Fruit fly (Drosophila melanogaster) whole organism, embryonic: ENCODE data around the gene Cyp4d1.

Experiments
- Abd-B ChIP-seq: fragments of 200-800 bp; sonication (Bioruptor generic); optimal IDR thresholded peaks from 2 replicates; lab custom pipeline; 2018; ENCODE audit warnings: missing biosample characterization, mild to moderate bottlenecking, missing genetic modification characterization, moderate library complexity
- B-H1 ChIP-seq: fragments of 200-800 bp; sonication (Bioruptor generic); IDR thresholded peaks from 3 replicates; pipeline ENCODE4 v1.3.6; 2022; ENCODE audit warnings: missing biosample characterization, missing genetic modification characterization
- B-H2 ChIP-seq: fragments of 200-800 bp; sonication (Bioruptor generic); optimal IDR thresholded peaks from 2 replicates; lab custom pipeline; 2018; ENCODE audit warnings: missing biosample characterization, mild to moderate bottlenecking, missing genetic modification characterization
- BtbVII ChIP-seq: fragments of 200-800 bp; sonication (Bioruptor generic); optimal IDR thresholded peaks from 3 replicates; lab custom pipeline; 2017; ENCODE audit warnings: missing biosample characterization, mild to moderate bottlenecking, missing genetic modification characterization
- CG10959 ChIP-seq: fragments of 200-800 bp; sonication (Bioruptor generic); IDR thresholded peaks from 2 replicates; pipeline ENCODE4 v1.3.6; 2022; ENCODE audit warnings: missing biosample characterization, missing genetic modification characterization
- CG11398 ChIP-seq: fragments of 200-800 bp; sonication (Bioruptor generic); optimal IDR thresholded peaks from 2 replicates; lab custom pipeline; 2016; ENCODE audit warnings: missing biosample characterization, missing genetic modification characterization
- CG11723 ChIP-seq: fragments of 200-800 bp; sonication (Bioruptor generic); optimal IDR thresholded peaks from 2 replicates; lab custom pipeline; 2017; ENCODE audit warnings: missing biosample characterization, mild to moderate bottlenecking, missing genetic modification characterization
- CG1233 ChIP-seq: fragments of 200-800 bp; sonication (Bioruptor generic); optimal IDR thresholded peaks from 4 replicates; lab custom pipeline; 2018; ENCODE audit warnings: missing biosample characterization, mild to moderate bottlenecking, missing genetic modification characterization
- CG14014 ChIP-seq: fragments of 200-800 bp; sonication (Bioruptor generic); IDR thresholded peaks from 2 replicates; pipeline ENCODE4 v1.3.6; 2022; ENCODE audit warnings: missing biosample characterization, missing genetic modification characterization
- CG18476 ChIP-seq: fragments of 200-800 bp; sonication (Bioruptor generic); optimal IDR thresholded peaks from 2 replicates; lab custom pipeline; 2016; ENCODE audit warnings: missing biosample characterization, mild to moderate bottlenecking, missing genetic modification characterization
- CG2120 ChIP-seq: fragments of 200-800 bp; sonication (Bioruptor generic); optimal IDR thresholded peaks from 3 replicates; lab custom pipeline; 2016; ENCODE audit warnings: missing biosample characterization, missing genetic modification characterization
- CG2199 ChIP-seq: fragments of 200-800 bp; sonication (Bioruptor generic); IDR thresholded peaks from 3 replicates; pipeline ENCODE4 v1.3.6; 2022; ENCODE audit warnings: missing biosample characterization, missing genetic modification characterization
- CG2889 ChIP-seq: fragments of 200-800 bp; sonication (Bioruptor generic); IDR thresholded peaks from 3 replicates; pipeline ENCODE4 v1.3.6; 2022; ENCODE audit warnings: missing biosample characterization, missing genetic modification characterization
- CG31388 ChIP-seq: fragments of 200-800 bp; sonication (Bioruptor generic); optimal IDR thresholded peaks from 2 replicates; lab custom pipeline; 2016; ENCODE audit warnings: missing biosample characterization, missing genetic modification characterization
- CG4360 ChIP-seq: fragments of 200-800 bp; sonication (Bioruptor generic); IDR thresholded peaks from 2 replicates; pipeline ENCODE4 v1.3.6; 2022; ENCODE audit warnings: missing biosample characterization, missing genetic modification characterization
- CG6254 ChIP-seq: fragments of 200-800 bp; sonication (Bioruptor generic); optimal IDR thresholded peaks from 3 replicates; lab custom pipeline; 2017; ENCODE audit warnings: mild to moderate bottlenecking, missing biosample characterization, missing genetic modification reagents, missing genetic modification characterization
- CG6683 ChIP-seq: fragments of 200-800 bp; sonication (Bioruptor generic); optimal IDR thresholded peaks from 2 replicates; lab custom pipeline; 2017; ENCODE audit warnings: missing biosample characterization, mild to moderate bottlenecking, missing genetic modification characterization, missing genetic modification reagents
- CG6689 ChIP-seq: fragments of 200-800 bp; sonication (Bioruptor generic); IDR thresholded peaks from 2 replicates; pipeline ENCODE4 v1.3.6; 2022; ENCODE audit warnings: missing biosample characterization, missing genetic modification characterization
- CG6791 ChIP-seq: fragments of 200-800 bp; sonication (Bioruptor generic); IDR thresholded peaks from 3 replicates; pipeline ENCODE4 v1.3.6; 2022; ENCODE audit warnings: missing biosample characterization, missing genetic modification characterization; ENCODE audit not compliant: partially characterized antibody
- CG7556 ChIP-seq: fragments of 200-800 bp; sonication (Bioruptor generic); optimal IDR thresholded peaks from 2 replicates; lab custom pipeline; 2017; ENCODE audit warnings: missing biosample characterization, mild to moderate bottlenecking, missing genetic modification characterization
- CG8089 ChIP-seq: fragments of 200-800 bp; sonication (Bioruptor generic); optimal IDR thresholded peaks from 3 replicates; lab custom pipeline; 2016; ENCODE audit warnings: missing biosample characterization, missing genetic modification characterization
- CG8944 ChIP-seq: fragments of 200-800 bp; sonication (Bioruptor generic); optimal IDR thresholded peaks from 3 replicates; lab custom pipeline; 2016; ENCODE audit warnings: missing biosample characterization, missing genetic modification characterization
- CG9727 ChIP-seq: fragments of 200-800 bp; sonication (Bioruptor generic); optimal IDR thresholded peaks from 3 replicates; lab custom pipeline; 2017; ENCODE audit warnings: missing biosample characterization, mild to moderate bottlenecking, missing genetic modification characterization
- Dbx ChIP-seq: fragments of 200-800 bp; sonication (Bioruptor generic); IDR thresholded peaks from 3 replicates; pipeline ENCODE4 v1.3.6; 2022; ENCODE audit warnings: missing biosample characterization, missing genetic modification characterization
- Dip2 ChIP-seq: fragments of 200-800 bp; sonication (Bioruptor generic); IDR thresholded peaks from 2 replicates; pipeline ENCODE4 v1.3.6; 2022; ENCODE audit warnings: missing biosample characterization, missing genetic modification characterization
- Kr ChIP-seq: fragments of 200-800 bp; sonication (Bioruptor generic); optimal IDR thresholded peaks from 2 replicates; lab custom pipeline; 2017; ENCODE audit warnings: missing biosample characterization, mild to moderate bottlenecking, missing genetic modification characterization
- Lhr ChIP-seq: fragments of 200-800 bp; sonication (Bioruptor generic); optimal IDR thresholded peaks from 3 replicates; lab custom pipeline; 2017; ENCODE audit warnings: mild to moderate bottlenecking, missing biosample characterization, missing genetic modification reagents, missing genetic modification characterization
- Mes4 ChIP-seq: fragments of 200-800 bp; sonication (Bioruptor generic); optimal IDR thresholded peaks from 2 replicates; lab custom pipeline; 2016; ENCODE audit warnings: missing biosample characterization, missing genetic modification characterization
- NC2β ChIP-seq: fragments of 200-800 bp; sonication (Bioruptor generic); optimal IDR thresholded peaks from 2 replicates; lab custom pipeline; 2016; ENCODE audit warnings: missing biosample characterization, missing genetic modification characterization
- Trl ChIP-seq, 3 experiments: fragments of >200 bp in 2 of 3; fragments of 200-800 bp in 1 of 3; sonication (Bioruptor generic) in 1 of 3; optimal IDR thresholded peaks; 2 replicates in 1 of 3; 3 replicates in 2 of 3; lab custom pipeline; 2016 to 2017; ENCODE audit warnings: missing biosample characterization in 1 of 3, missing genetic modification characterization in 1 of 3
- Xbp1 ChIP-seq: fragments of 200-800 bp; sonication (Bioruptor generic); optimal IDR thresholded peaks from 3 replicates; lab custom pipeline; 2016; ENCODE audit warnings: missing biosample characterization, mild to moderate bottlenecking, missing genetic modification characterization
- Xrp1 ChIP-seq: fragments of 200-800 bp; sonication (Bioruptor generic); IDR thresholded peaks from 2 replicates; pipeline ENCODE4 v1.3.6; 2022; ENCODE audit warnings: missing biosample characterization, missing genetic modification characterization
- aop ChIP-seq: fragments of 200-800 bp; sonication (Bioruptor generic); IDR thresholded peaks from 2 replicates; pipeline ENCODE4 v1.3.6; 2022; ENCODE audit warnings: missing biosample characterization, missing genetic modification characterization
- chm ChIP-seq: fragments of 200-800 bp; sonication (Bioruptor generic); IDR thresholded peaks from 2 replicates; pipeline ENCODE4 v1.3.6; 2022; ENCODE audit warnings: missing biosample characterization, missing genetic modification characterization
- crol ChIP-seq: fragments of 200-800 bp; sonication (Bioruptor generic); IDR thresholded peaks from 2 replicates; pipeline ENCODE4 v1.3.6; 2022; ENCODE audit warnings: missing biosample characterization, missing genetic modification characterization
- dm ChIP-seq: fragments of 200-800 bp; sonication (Bioruptor generic); optimal IDR thresholded peaks from 3 replicates; lab custom pipeline; 2016; ENCODE audit warnings: missing biosample characterization, missing genetic modification characterization
- exex ChIP-seq: fragments of 200-800 bp; sonication (Bioruptor generic); optimal IDR thresholded peaks from 4 replicates; lab custom pipeline; 2018; ENCODE audit warnings: missing biosample characterization, mild to moderate bottlenecking, missing genetic modification characterization, moderate library complexity
- fd3F ChIP-seq: fragments of 200-800 bp; sonication (Bioruptor generic); optimal IDR thresholded peaks from 2 replicates; lab custom pipeline; 2018; ENCODE audit warnings: missing biosample characterization, mild to moderate bottlenecking, missing genetic modification characterization, moderate library complexity
- ftz-f1 ChIP-seq: fragments of 200-800 bp; sonication (Bioruptor generic); optimal IDR thresholded peaks from 2 replicates; lab custom pipeline; 2016; ENCODE audit warnings: missing biosample characterization, missing genetic modification characterization
- gro ChIP-seq: fragments of 200-800 bp; sonication (Bioruptor generic); optimal IDR thresholded peaks from 2 replicates; lab custom pipeline; 2016; ENCODE audit warnings: missing biosample characterization, missing genetic modification characterization
- lola ChIP-seq, 3 experiments: fragments of >200 bp in 2 of 3; fragments of 200-800 bp in 1 of 3; sonication (Bioruptor generic) in 1 of 3; optimal IDR thresholded peaks; 2 replicates each; lab custom pipeline; 2017 to 2019; ENCODE audit warnings: missing biosample characterization in 3 of 3, missing genetic modification characterization in 3 of 3, mild to moderate bottlenecking in 1 of 3, moderate library complexity in 1 of 3
- mirr ChIP-seq: fragments of 200-800 bp; sonication (Bioruptor generic); optimal IDR thresholded peaks from 3 replicates; lab custom pipeline; 2018; ENCODE audit warnings: missing biosample characterization, mild to moderate bottlenecking, missing genetic modification characterization
- repo ChIP-seq: fragments of 200-800 bp; sonication (Bioruptor generic); optimal IDR thresholded peaks from 2 replicates; lab custom pipeline; 2016; ENCODE audit warnings: missing biosample characterization, missing genetic modification characterization
- sens-2 ChIP-seq: fragments of 200-800 bp; sonication (Bioruptor generic); IDR thresholded peaks from 2 replicates; pipeline ENCODE4 v1.3.6; 2022; ENCODE audit warnings: missing biosample characterization, missing genetic modification characterization
- so ChIP-seq: fragments of 200-800 bp; sonication (Bioruptor generic); IDR thresholded peaks from 3 replicates; pipeline ENCODE4 v1.3.6; 2022; ENCODE audit warnings: missing biosample characterization, missing genetic modification characterization
- tna ChIP-seq: fragments of 200-800 bp; sonication (Bioruptor generic); IDR thresholded peaks from 2 replicates; pipeline ENCODE4 v1.3.6; 2022; ENCODE audit warnings: missing biosample characterization, missing genetic modification characterization; ENCODE audit not compliant: partially characterized antibody
- trh ChIP-seq: fragments of 200-800 bp; sonication (Bioruptor generic); optimal IDR thresholded peaks from 2 replicates; lab custom pipeline; 2016; ENCODE audit warnings: missing biosample characterization, missing genetic modification characterization
- vnd ChIP-seq: fragments of 200-800 bp; sonication (Bioruptor generic); IDR thresholded peaks from 3 replicates; pipeline ENCODE4 v1.3.6; 2022; ENCODE audit warnings: missing biosample characterization, missing genetic modification characterization; ENCODE audit not compliant: partially characterized antibody
- zfh2 ChIP-seq: fragments of 200-800 bp; sonication (Bioruptor generic); optimal IDR thresholded peaks from 2 replicates; lab custom pipeline; 2016; ENCODE audit warnings: missing biosample characterization, missing genetic modification characterization

Cyp4d1 gene

DNA sequence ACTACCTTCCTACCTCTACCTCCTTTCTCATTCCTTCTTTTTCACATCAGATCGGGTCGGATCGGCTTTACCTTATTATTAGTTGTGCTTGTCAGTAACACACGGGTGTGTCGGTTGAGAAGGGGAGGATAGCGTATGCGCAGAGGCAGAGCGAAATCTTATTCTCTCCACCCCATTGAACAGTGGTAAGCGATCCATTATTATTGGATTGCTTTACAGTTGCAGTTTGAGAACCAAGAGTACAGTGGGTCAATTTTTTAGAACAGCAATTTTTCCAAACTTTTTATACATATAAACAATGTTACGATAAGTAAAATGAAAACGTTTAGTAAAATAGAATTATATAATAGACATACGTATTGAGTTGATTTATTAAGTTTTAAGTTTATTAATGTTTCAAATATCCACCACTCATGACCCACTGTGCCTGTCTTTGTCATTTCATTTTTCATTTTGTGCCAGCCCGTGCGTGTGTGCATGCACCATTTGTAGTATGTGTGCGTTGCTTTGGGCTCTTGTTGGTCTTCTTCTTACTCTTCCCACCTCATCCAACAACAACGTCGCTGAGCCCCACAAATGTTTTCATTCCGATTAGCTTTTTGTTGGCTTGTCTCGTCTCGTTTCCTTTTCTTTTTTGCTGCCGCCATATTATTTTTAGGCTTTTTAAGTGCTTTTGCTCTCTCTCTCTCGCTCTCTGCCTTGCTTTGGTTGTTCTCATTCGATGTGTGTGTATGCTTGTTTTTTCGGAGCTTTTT is 24.2 kb downstream of the Cyp4d1 start (continued):
- TF ChIP-seq CG8944 = peak; percentile 78
- peak; percentile 97 for TF ChIP-seq CG6254 (GFP tag; lab: Kevin White, UChicago)
- TF ChIP-seq CG6683 (GFP tag; lab: Kevin White, UChicago) = peak; percentile 99
- peak; percentile 71 for TF ChIP-seq dm
- TF ChIP-seq sens-2 (GFP tag; lab: Robert Waterston, UW) = peak; percentile 97
- peak; percentile 99 for TF ChIP-seq Dbx (GFP tag; lab: Robert Waterston, UW)
- peak in 1 of 3 experiments; percentile 99 for TF ChIP-seq lola (GFP tag; optimal IDR thresholded peaks at IDR 0.05; lab: Kevin White, UChicago)
- TF ChIP-seq CG6791 (GFP tag; lab: Robert Waterston, UW) = peak; percentile 68; the same call in 1 of the 3 replicates
- peak; percentile 82 for TF ChIP-seq crol
- TF ChIP-seq repo (GFP tag; lab: Kevin White, UChicago) = peak; percentile 88
- peak; percentile 80 for TF ChIP-seq vnd (GFP tag; lab: Robert Waterston, UW)
- TF ChIP-seq CG1233 (GFP tag; lab: Kevin White, UChicago) = peak; percentile 99
- TF ChIP-seq B-H1 = peak; percentile 98
- TF ChIP-seq trh = peak; percentile 97
- peak; percentile 92 for TF ChIP-seq gro (GFP tag; lab: Kevin White, UChicago)
- TF ChIP-seq CG7556 (GFP tag; lab: Kevin White, UChicago) = peak; percentile 99
- TF ChIP-seq Kr = peak; percentile 97
- peak; percentile 68 to 95 for TF ChIP-seq Trl (optimal IDR thresholded peaks at IDR 0.05; lab: Kevin White, UChicago)
- TF ChIP-seq Trl (GFP tag; optimal IDR thresholded peaks at IDR 0.05; lab: Kevin White, UChicago) = peak; percentile 90
- peak; percentile 94 for TF ChIP-seq zfh2 (GFP tag; lab: Kevin White, UChicago)
- TF ChIP-seq Lhr (GFP tag; lab: Kevin White, UChicago) = peak; percentile 96
- TF ChIP-seq CG31388 (GFP tag; lab: Kevin White, UChicago) = peak; percentile 97
- peak; percentile 67 for TF ChIP-seq CG11398 (GFP tag; lab: Kevin White, UChicago)
- peak; percentile 99 for TF ChIP-seq CG14014 (GFP tag; lab: Robert Waterston, UW)
- peak; percentile 97 for TF ChIP-seq mirr
- TF ChIP-seq so (GFP tag; lab: Robert Waterston, UW) = peak; percentile 99
- peak; percentile 32 for TF ChIP-seq ftz-f1 (GFP tag; lab: Kevin White, UChicago)
- TF ChIP-seq fd3F (GFP tag; lab: Kevin White, UChicago) = peak; percentile 99
- peak; percentile 99 for TF ChIP-seq Abd-B
- TF ChIP-seq tna (GFP tag; lab: Robert Waterston, UW) = peak; percentile 66; the same call in 1 of the 2 replicates
- TF ChIP-seq Mes4 (GFP tag; lab: Kevin White, UChicago) = peak; percentile 87
- TF ChIP-seq CG2889 = peak; percentile 98
- peak; percentile 98 for TF ChIP-seq CG10959 (GFP tag; lab: Robert Waterston, UW)
- peak; percentile 98 for TF ChIP-seq CG2120 (GFP tag; lab: Kevin White, UChicago)
- peak; percentile 99 for TF ChIP-seq CG18476
- peak; percentile 93 for TF ChIP-seq NC2β (GFP tag; lab: Kevin White, UChicago)
- peak; percentile 99 for TF ChIP-seq CG6689
- TF ChIP-seq CG2199 (GFP tag; lab: Robert Waterston, UW) = peak; percentile 97
- TF ChIP-seq CG11723 (GFP tag; lab: Kevin White, UChicago) = peak; percentile 99
- peak; percentile 99 for TF ChIP-seq Xrp1 (GFP tag; lab: Robert Waterston, UW)
- peak; percentile 93 for TF ChIP-seq exex (tag; lab: Kevin White, UChicago)
- peak; percentile 82 for TF ChIP-seq Dip2 (GFP tag; lab: Robert Waterston, UW)
- TF ChIP-seq CG4360 = peak; percentile 91
- TF ChIP-seq chm (GFP tag; lab: Robert Waterston, UW) = peak; percentile 97
- TF ChIP-seq aop (GFP tag; lab: Robert Waterston, UW) = peak; percentile 54; the same call in 1 of the 2 replicates
- peak; percentile 99 for TF ChIP-seq BtbVII (GFP tag; lab: Kevin White, UChicago)
- TF ChIP-seq Xbp1 (GFP tag; lab: Kevin White, UChicago) = peak; percentile 98
- peak; percentile 98 for TF ChIP-seq CG9727 (GFP tag; lab: Kevin White, UChicago)
- peak; percentile 79 for TF ChIP-seq CG8089 (GFP tag; lab: Kevin White, UChicago)
- peak; percentile 99 for TF ChIP-seq B-H2
